Worm (Caenorhabditis elegans) whole organism, L3 larva: ENCODE data around the gene Y57E12B.4.

Source experiments
- nhr-76 ChIP-seq: fragments of 150-350 bp; sonication (generic microtip); optimal IDR thresholded peaks from 5 replicates; lab custom pipeline; 2014; ENCODE audit warnings: missing biosample characterization, missing genetic modification characterization
- skn-1 ChIP-seq: fragments of 150-350 bp; optimal IDR thresholded peaks from 2 replicates; lab custom pipeline; 2014; ENCODE audit warnings: missing biosample characterization, missing genetic modification characterization

DNA sequence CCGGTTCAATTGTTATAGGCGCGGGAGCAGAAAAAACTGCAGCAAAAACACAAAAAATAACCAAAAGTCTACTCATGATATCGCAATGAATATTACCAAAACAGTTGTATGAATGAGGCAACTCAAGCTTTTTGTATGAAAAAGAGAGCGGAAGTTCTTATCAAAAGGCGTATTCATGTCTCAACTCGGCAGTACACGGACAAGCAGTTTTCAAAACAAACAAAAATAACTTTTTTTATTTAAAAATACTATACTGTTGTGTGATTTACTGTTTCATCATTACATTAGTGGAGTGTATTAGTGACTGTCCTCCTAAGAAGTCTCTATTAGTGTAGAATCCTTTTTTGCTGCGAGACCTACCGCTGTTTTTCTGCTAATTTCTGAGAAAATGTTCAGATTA is at the start of gene Y57E12B.4:
- TF ChIP-seq nhr-76 (tag; lab: Kevin White, UChicago), result no peak
- TF ChIP-seq skn-1 (tag; lab: Kevin White, UChicago), result no peak
